Fruit fly (Drosophila melanogaster) whole organism, prepupa: ENCODE results near the gene Mekk1.

Experiments used
- Blimp-1 ChIP-seq: fragments of 200-800 bp; sonication (Bioruptor generic); optimal IDR thresholded peaks from 3 replicates; lab custom pipeline; 2017; ENCODE audit warnings: missing biosample characterization, missing genetic modification characterization, mild to moderate bottlenecking, moderate library complexity, missing genetic modification reagents
- CG10669 ChIP-seq: fragments of 200-800 bp; sonication (Bioruptor generic); optimal IDR thresholded peaks from 3 replicates; lab custom pipeline; 2018; ENCODE audit warnings: missing biosample characterization, mild to moderate bottlenecking, missing genetic modification characterization, moderate library complexity
- CG11294 ChIP-seq: fragments of 200-800 bp; sonication (Bioruptor generic); IDR thresholded peaks from 2 replicates; pipeline ENCODE4 v1.3.6; 2022; ENCODE audit warnings: missing biosample characterization, missing genetic modification characterization
- CG11762 ChIP-seq: fragments of 200-800 bp; sonication (Bioruptor generic); optimal IDR thresholded peaks from 3 replicates; lab custom pipeline; 2016; ENCODE audit warnings: missing biosample characterization, missing genetic modification characterization; ENCODE audit not compliant: insufficient read depth
- CG11902 ChIP-seq: fragments of 200-800 bp; sonication (Bioruptor generic); optimal IDR thresholded peaks from 3 replicates; lab custom pipeline; 2016; ENCODE audit warnings: missing biosample characterization, missing genetic modification characterization
- CG15336 ChIP-seq: fragments of 200-800 bp; sonication (Bioruptor generic); IDR thresholded peaks from 2 replicates; pipeline ENCODE4 v1.3.6; 2022; ENCODE audit warnings: missing biosample characterization, missing genetic modification characterization
- CG16779 ChIP-seq: fragments of 200-800 bp; sonication (Bioruptor generic); optimal IDR thresholded peaks from 3 replicates; lab custom pipeline; 2017; ENCODE audit warnings: missing biosample characterization, mild to moderate bottlenecking, missing genetic modification characterization
- CG3032 ChIP-seq: fragments of 200-800 bp; optimal IDR thresholded peaks from 2 replicates; lab custom pipeline; 2019; ENCODE audit warnings: missing biosample characterization, mild to moderate bottlenecking, missing genetic modification characterization, moderate library complexity
- CG32006 ChIP-seq: fragments of 200-800 bp; sonication (Bioruptor generic); optimal IDR thresholded peaks from 3 replicates; lab custom pipeline; 2017; ENCODE audit warnings: missing biosample characterization, mild to moderate bottlenecking, missing genetic modification characterization
- CG34406 ChIP-seq: fragments of 200-800 bp; sonication (Bioruptor generic); optimal IDR thresholded peaks from 3 replicates; lab custom pipeline; 2016; ENCODE audit warnings: missing biosample characterization, missing genetic modification characterization
- CG4318 ChIP-seq: fragments of 200-800 bp; sonication (Bioruptor generic); optimal IDR thresholded peaks from 3 replicates; lab custom pipeline; 2017; ENCODE audit warnings: missing biosample characterization, mild to moderate bottlenecking, missing genetic modification characterization
- CG6276 ChIP-seq: fragments of 200-800 bp; sonication (Bioruptor generic); optimal IDR thresholded peaks from 2 replicates; lab custom pipeline; 2017; ENCODE audit warnings: missing biosample characterization, mild to moderate bottlenecking, missing genetic modification characterization
- CG6792 ChIP-seq: fragments of 200-800 bp; sonication (Bioruptor generic); optimal IDR thresholded peaks from 3 replicates; lab custom pipeline; 2016; ENCODE audit warnings: missing biosample characterization, missing genetic modification characterization
- CG6808 ChIP-seq: fragments of 200-800 bp; sonication (Bioruptor generic); optimal IDR thresholded peaks from 3 replicates; lab custom pipeline; 2017; ENCODE audit warnings: missing biosample characterization, missing genetic modification characterization, mild to moderate bottlenecking, moderate library complexity, missing genetic modification reagents
- CG6854 ChIP-seq: fragments of 200-800 bp; sonication (Bioruptor generic); optimal IDR thresholded peaks from 2 replicates; lab custom pipeline; 2017; ENCODE audit warnings: missing biosample characterization, mild to moderate bottlenecking, missing genetic modification characterization
- CG7368 ChIP-seq: fragments of 200-800 bp; sonication (Bioruptor generic); optimal IDR thresholded peaks from 3 replicates; lab custom pipeline; 2016; ENCODE audit warnings: missing biosample characterization, missing genetic modification characterization
- CG8119 ChIP-seq: fragments of 200-800 bp; sonication (Bioruptor generic); IDR thresholded peaks from 3 replicates; pipeline ENCODE4 v1.3.6; 2022; ENCODE audit warnings: missing biosample characterization, missing genetic modification characterization
- CG8319 ChIP-seq: fragments of 200-800 bp; sonication (Bioruptor generic); optimal IDR thresholded peaks from 3 replicates; lab custom pipeline; 2016; ENCODE audit warnings: missing biosample characterization, missing genetic modification characterization
- CG8632 ChIP-seq: fragments of 200-800 bp; sonication (Bioruptor generic); optimal IDR thresholded peaks from 3 replicates; lab custom pipeline; 2016; ENCODE audit warnings: missing biosample characterization, missing genetic modification characterization
- CG9139 ChIP-seq: fragments of 200-800 bp; sonication (Bioruptor generic); optimal IDR thresholded peaks from 3 replicates; lab custom pipeline; 2017; ENCODE audit warnings: missing biosample characterization, mild to moderate bottlenecking, missing genetic modification characterization
- Eip75B ChIP-seq: fragments of 200-800 bp; sonication (Bioruptor generic); optimal IDR thresholded peaks from 3 replicates; lab custom pipeline; 2016; ENCODE audit warnings: missing biosample characterization, missing genetic modification characterization
- Eip78C ChIP-seq: fragments of 200-800 bp; sonication (Bioruptor generic); peaks from one replicate; lab custom pipeline; 2016; ENCODE audit warnings: missing biosample characterization, missing genetic modification characterization
- Eip93F ChIP-seq: fragments of 200-800 bp; sonication (Bioruptor generic); optimal IDR thresholded peaks from 2 replicates; lab custom pipeline; 2016; ENCODE audit warnings: missing biosample characterization, mild to moderate bottlenecking, missing genetic modification characterization
- Ets21C ChIP-seq: fragments of 200-800 bp; sonication (Bioruptor generic); optimal IDR thresholded peaks from 3 replicates; lab custom pipeline; 2016; ENCODE audit warnings: missing biosample characterization, missing genetic modification characterization
- Ets96B ChIP-seq: fragments of 200-800 bp; optimal IDR thresholded peaks from 2 replicates; lab custom pipeline; 2019; ENCODE audit warnings: missing biosample characterization, mild to moderate bottlenecking, missing genetic modification characterization, moderate library complexity
- Hr38 ChIP-seq: sonication (Bioruptor generic); optimal IDR thresholded peaks from 2 replicates; lab custom pipeline; 2016; ENCODE audit warnings: missing biosample characterization, missing genetic modification characterization
- Hr4 ChIP-seq: fragments of 200-800 bp; sonication (Bioruptor generic); optimal IDR thresholded peaks from 3 replicates; lab custom pipeline; 2016; ENCODE audit warnings: missing biosample characterization, missing genetic modification characterization
- Lpt ChIP-seq: fragments of 200-800 bp; sonication (Bioruptor generic); optimal IDR thresholded peaks from 3 replicates; lab custom pipeline; 2016; ENCODE audit warnings: missing biosample characterization, missing genetic modification characterization
- Met ChIP-seq: fragments of 200-800 bp; sonication (Bioruptor generic); optimal IDR thresholded peaks from 3 replicates; lab custom pipeline; 2016; ENCODE audit warnings: missing biosample characterization, missing genetic modification characterization
- Smox ChIP-seq: fragments of 200-800 bp; sonication (Bioruptor generic); optimal IDR thresholded peaks from 3 replicates; lab custom pipeline; 2016; ENCODE audit warnings: missing biosample characterization, missing genetic modification characterization
- Sox102F ChIP-seq: fragments of 200-800 bp; sonication (Bioruptor generic); optimal IDR thresholded peaks from 2 replicates; lab custom pipeline; 2016; ENCODE audit warnings: missing biosample characterization, mild to moderate bottlenecking, missing genetic modification characterization
- Sox14 ChIP-seq: fragments of 200-800 bp; sonication (Bioruptor generic); optimal IDR thresholded peaks from 3 replicates; lab custom pipeline; 2016; ENCODE audit warnings: missing biosample characterization, missing genetic modification characterization
- Sox15 ChIP-seq: fragments of 200-800 bp; sonication (Bioruptor generic); optimal IDR thresholded peaks from 3 replicates; lab custom pipeline; 2016; ENCODE audit warnings: missing biosample characterization, missing genetic modification characterization
- acj6 ChIP-seq: fragments of 200-800 bp; sonication (Bioruptor generic); optimal IDR thresholded peaks from 3 replicates; lab custom pipeline; 2016; ENCODE audit warnings: missing biosample characterization, missing genetic modification characterization
- cyc ChIP-seq: fragments of 200-800 bp; sonication (Bioruptor generic); optimal IDR thresholded peaks from 3 replicates; lab custom pipeline; 2016; ENCODE audit warnings: missing biosample characterization, missing genetic modification characterization
- dac ChIP-seq: fragments of 200-800 bp; sonication (Bioruptor generic); optimal IDR thresholded peaks from 2 replicates; lab custom pipeline; 2017; ENCODE audit warnings: missing biosample characterization, mild to moderate bottlenecking, missing genetic modification characterization
- dsx ChIP-seq: fragments of 200-800 bp; optimal IDR thresholded peaks from 3 replicates; lab custom pipeline; 2019; ENCODE audit warnings: missing biosample characterization, mild to moderate bottlenecking, missing genetic modification characterization, moderate library complexity; ENCODE audit not compliant: poor library complexity, severe bottlenecking
- eg ChIP-seq: fragments of 200-800 bp; sonication (Bioruptor generic); IDR thresholded peaks from 3 replicates; pipeline ENCODE4 v1.3.6; 2022; ENCODE audit warnings: missing biosample characterization, missing genetic modification characterization
- esn ChIP-seq: fragments of 200-800 bp; sonication (Bioruptor generic); optimal IDR thresholded peaks from 2 replicates; lab custom pipeline; 2016; ENCODE audit warnings: missing biosample characterization, mild to moderate bottlenecking, missing genetic modification characterization, moderate library complexity
- fd59A ChIP-seq: fragments of 200-800 bp; sonication (Bioruptor generic); optimal IDR thresholded peaks from 2 replicates; lab custom pipeline; 2017; ENCODE audit warnings: missing biosample characterization, mild to moderate bottlenecking, missing genetic modification characterization, missing genetic modification reagents
- fd85E ChIP-seq: fragments of 200-800 bp; sonication (Bioruptor generic); optimal IDR thresholded peaks from 3 replicates; lab custom pipeline; 2016; ENCODE audit warnings: missing biosample characterization, missing genetic modification characterization
- fkh ChIP-seq: fragments of 200-800 bp; sonication (Bioruptor generic); optimal IDR thresholded peaks from 3 replicates; lab custom pipeline; 2017; ENCODE audit warnings: missing biosample characterization, mild to moderate bottlenecking, missing genetic modification characterization, moderate library complexity
- lz ChIP-seq: fragments of 200-800 bp; sonication (Bioruptor generic); optimal IDR thresholded peaks from 3 replicates; lab custom pipeline; 2016; ENCODE audit warnings: missing biosample characterization, missing genetic modification characterization
- net ChIP-seq: fragments of 200-800 bp; sonication (Bioruptor generic); optimal IDR thresholded peaks from 3 replicates; lab custom pipeline; 2016; ENCODE audit warnings: missing biosample characterization, missing genetic modification characterization
- pdm3 ChIP-seq: fragments of 200-800 bp; sonication (Bioruptor generic); optimal IDR thresholded peaks from 3 replicates; lab custom pipeline; 2016; ENCODE audit warnings: missing biosample characterization, missing genetic modification characterization
- salr ChIP-seq, 2 experiments: fragments of 200-800 bp; sonication (Bioruptor generic); optimal IDR thresholded peaks; 3 replicates each; lab custom pipeline; 2016 to 2018; ENCODE audit warnings: missing biosample characterization in 2 of 2, missing genetic modification characterization in 2 of 2, mild to moderate bottlenecking in 1 of 2
- spab ChIP-seq: fragments of 200-800 bp; sonication (Bioruptor generic); optimal IDR thresholded peaks from 2 replicates; lab custom pipeline; 2017; ENCODE audit warnings: missing biosample characterization, mild to moderate bottlenecking, missing genetic modification characterization, missing genetic modification reagents
- ss ChIP-seq, 2 experiments: fragments of 200-800 bp; sonication (Bioruptor generic); optimal IDR thresholded peaks; 2 replicates in 1 of 2; 3 replicates in 1 of 2; lab custom pipeline; 2017 to 2018; ENCODE audit warnings: mild to moderate bottlenecking in 2 of 2, missing biosample characterization in 2 of 2, missing genetic modification characterization in 2 of 2, moderate library complexity in 1 of 2
- svp ChIP-seq: fragments of 200-800 bp; sonication (Bioruptor generic); peaks from one replicate; lab custom pipeline; 2016; ENCODE audit warnings: missing biosample characterization, missing genetic modification characterization
- topi ChIP-seq: fragments of 200-800 bp; sonication (Bioruptor generic); optimal IDR thresholded peaks from 3 replicates; lab custom pipeline; 2016; ENCODE audit warnings: missing biosample characterization, missing genetic modification characterization
- vri ChIP-seq: fragments of 200-800 bp; sonication (Bioruptor generic); optimal IDR thresholded peaks from 3 replicates; lab custom pipeline; 2016; ENCODE audit warnings: missing biosample characterization, mild to moderate bottlenecking, missing genetic modification characterization

Mekk1 gene

DNA sequence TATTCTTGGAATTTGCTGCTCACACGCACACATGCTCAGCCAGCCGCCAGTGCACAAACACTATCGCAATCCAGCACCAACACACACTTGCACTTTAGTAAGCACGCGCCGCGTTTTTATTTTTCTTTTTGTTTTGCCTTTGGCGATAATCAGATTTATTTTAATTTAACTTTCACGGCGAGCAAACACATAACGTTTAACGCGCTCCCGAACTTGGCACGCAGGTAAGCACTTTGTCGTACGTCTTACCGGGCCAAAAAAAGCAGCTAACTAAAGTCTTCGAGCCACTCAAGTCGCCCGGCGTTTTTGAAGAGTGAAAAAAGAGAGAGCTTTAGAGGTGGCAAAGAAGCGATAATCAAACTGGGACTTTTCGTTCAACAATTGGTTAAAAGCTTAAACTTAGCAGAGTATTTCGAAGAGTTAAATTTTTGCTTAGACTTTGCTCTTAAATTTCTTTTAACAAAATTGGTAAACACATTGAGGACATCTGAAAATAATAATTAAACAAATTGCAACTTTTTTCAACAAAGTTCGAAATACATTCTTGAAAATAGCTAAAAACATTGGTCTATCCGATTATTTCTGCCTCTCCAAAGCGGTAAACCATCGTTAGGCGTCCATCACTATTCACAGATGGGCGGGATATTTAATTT lies at the start of gene Mekk1:
TSS of gene Mekk1 (minus strand) at position 325 of the 653 bp plus-strand sequence.
- TF ChIP-seq Ets96B (tag; lab: Kevin White, UChicago) = peak; percentile 32
- TF ChIP-seq salr (GFP tag; optimal IDR thresholded peaks at IDR 0.05; lab: Kevin White, UChicago) = no peak
- peak; percentile 11 for TF ChIP-seq CG10669 (GFP tag; lab: Kevin White, UChicago)
- no peak for TF ChIP-seq CG11294 (GFP tag; lab: Robert Waterston, UW)
- TF ChIP-seq Sox102F (GFP tag; lab: Kevin White, UChicago) = no peak
- TF ChIP-seq fkh (GFP tag; lab: Kevin White, UChicago) = no peak
- TF ChIP-seq fd85E = no peak
- peak; percentile 9 for TF ChIP-seq CG6792 (GFP tag; lab: Kevin White, UChicago)
- TF ChIP-seq CG8119 (GFP tag; lab: Robert Waterston, UW) = peak; percentile 40; the same call in 1 of the 3 replicates
- TF ChIP-seq CG3032 = peak; percentile 54
- peak; percentile 19 for TF ChIP-seq CG7368 (GFP tag; lab: Kevin White, UChicago)
- TF ChIP-seq eg (GFP tag; lab: Robert Waterston, UW) = peak; percentile 32; the same call in 2 of the 3 replicates
- TF ChIP-seq Hr38 (GFP tag; lab: Kevin White, UChicago) = no peak
- TF ChIP-seq Eip78C = peak; percentile 84
- TF ChIP-seq Sox14 (GFP tag; lab: Kevin White, UChicago) = peak; percentile 55
- TF ChIP-seq svp = peak; percentile 79
- TF ChIP-seq Blimp-1 (GFP tag; lab: Kevin White, UChicago) = no peak
- peak; percentile 65 for TF ChIP-seq cyc (GFP tag; lab: Kevin White, UChicago)
- peak; percentile 49 for TF ChIP-seq Ets21C (GFP tag; lab: Kevin White, UChicago)
- TF ChIP-seq dac (GFP tag; lab: Kevin White, UChicago) = no peak
- peak; percentile 12 for TF ChIP-seq CG11902 (GFP tag; lab: Kevin White, UChicago)
- TF ChIP-seq CG11762 (GFP tag; lab: Kevin White, UChicago) = peak; percentile 22
- TF ChIP-seq Hr4 = peak; percentile 70
- TF ChIP-seq topi (GFP tag; lab: Kevin White, UChicago) = peak; percentile 23
- peak; percentile 58 for TF ChIP-seq CG6808 (GFP tag; lab: Kevin White, UChicago)
- TF ChIP-seq Smox (GFP tag; lab: Kevin White, UChicago) = no peak
- no peak for TF ChIP-seq CG9139
- no peak for TF ChIP-seq CG16779 (tag; lab: Kevin White, UChicago)
- peak; percentile 24 for TF ChIP-seq fd59A (GFP tag; lab: Kevin White, UChicago)
- TF ChIP-seq ss (GFP tag; optimal IDR thresholded peaks at IDR 0.05; lab: Kevin White, UChicago) = peak; percentile 54 to 55
- TF ChIP-seq pdm3 (GFP tag; lab: Kevin White, UChicago) = peak; percentile 61
- TF ChIP-seq Lpt = peak; percentile 9
- TF ChIP-seq Eip75B (GFP tag; lab: Kevin White, UChicago) = peak; percentile 46
- no peak for TF ChIP-seq vri (GFP tag; lab: Kevin White, UChicago)
- peak; percentile 30 for TF ChIP-seq CG8319
- TF ChIP-seq CG15336 (GFP tag; lab: Robert Waterston, UW) = peak; percentile 38; the same call in 1 of the 2 replicates
- TF ChIP-seq CG6854 (GFP tag; lab: Kevin White, UChicago) = no peak
- no peak for TF ChIP-seq Sox15 (GFP tag; lab: Kevin White, UChicago)
- TF ChIP-seq spab (GFP tag; lab: Kevin White, UChicago) = peak; percentile 4
- TF ChIP-seq CG32006 (GFP tag; lab: Kevin White, UChicago) = peak; percentile 44
- TF ChIP-seq dsx (GFP tag; lab: Kevin White, UChicago) = peak; percentile 36
- peak; percentile 59 for TF ChIP-seq acj6 (GFP tag; lab: Kevin White, UChicago)
- no peak for TF ChIP-seq CG34406 (GFP tag; lab: Kevin White, UChicago)
- no peak for TF ChIP-seq CG8632 (GFP tag; lab: Kevin White, UChicago)
- TF ChIP-seq net (GFP tag; lab: Kevin White, UChicago) = peak; percentile 7
- peak; percentile 59 for TF ChIP-seq lz (GFP tag; lab: Kevin White, UChicago)
- TF ChIP-seq Met (GFP tag; lab: Kevin White, UChicago) = peak; percentile 62
- no peak for TF ChIP-seq Eip93F (GFP tag; lab: Kevin White, UChicago)
- no peak for TF ChIP-seq CG6276 (GFP tag; lab: Kevin White, UChicago)
- peak; percentile 13 for TF ChIP-seq CG4318 (GFP tag; lab: Kevin White, UChicago)
- peak; percentile 67 for TF ChIP-seq esn (GFP tag; lab: Kevin White, UChicago)
